Fruit fly (Drosophila melanogaster) whole organism, wandering third instar larva: ENCODE results near the gene CG15914.

Experiments
- Dif ChIP-seq: fragments of 200-275, 200-300 bp; sonication (Bioruptor generic); optimal IDR thresholded peaks from 2 replicates; lab custom pipeline; 2018; ENCODE audit warnings: missing biosample characterization, missing genetic modification characterization; ENCODE audit not compliant: partially characterized antibody
- HLH106 ChIP-seq: fragments of 200-800 bp; optimal IDR thresholded peaks from 3 replicates; lab custom pipeline; 2019; ENCODE audit warnings: missing biosample characterization, mild to moderate bottlenecking, missing genetic modification characterization, moderate library complexity
- Hr78 ChIP-seq: fragments of >200 bp; optimal IDR thresholded peaks from 2 replicates; lab custom pipeline; 2017; ENCODE audit warnings: missing biosample characterization, missing genetic modification characterization
- Hr83 ChIP-seq: fragments of 200-300 bp; sonication (Bioruptor generic); optimal IDR thresholded peaks from 2 replicates; lab custom pipeline; 2016; ENCODE audit warnings: missing biosample characterization, mild to moderate bottlenecking, missing genetic modification characterization, moderate library complexity; ENCODE audit not compliant: poor library complexity, severe bottlenecking
- OdsH ChIP-seq: fragments of 200-800 bp; sonication (Bioruptor generic); optimal IDR thresholded peaks from 2 replicates; lab custom pipeline; 2016; ENCODE audit warnings: missing biosample characterization, mild to moderate bottlenecking, missing genetic modification characterization
- Rel ChIP-seq, 2 experiments: fragments of 200-800 bp; sonication (Bioruptor generic) in 1 of 2; optimal IDR thresholded peaks; 2 replicates in 1 of 2; 3 replicates in 1 of 2; lab custom pipeline; 2016 to 2019; ENCODE audit warnings: mild to moderate bottlenecking in 2 of 2, missing biosample characterization in 2 of 2, missing genetic modification characterization in 2 of 2, moderate library complexity in 1 of 2
- Vsx2 ChIP-seq: fragments of 200-300, 225-300 bp; sonication (Bioruptor generic); optimal IDR thresholded peaks from 2 replicates; lab custom pipeline; 2018; ENCODE audit warnings: missing biosample characterization, missing genetic modification characterization; ENCODE audit not compliant: partially characterized antibody
- brk ChIP-seq: fragments of 200-800 bp; sonication (Bioruptor generic); optimal IDR thresholded peaks from 2 replicates; lab custom pipeline; 2016; ENCODE audit warnings: missing biosample characterization, mild to moderate bottlenecking, missing genetic modification characterization
- h ChIP-seq: fragments of 200-800 bp; sonication (Bioruptor generic); optimal IDR thresholded peaks from 3 replicates; lab custom pipeline; 2016; ENCODE audit warnings: missing biosample characterization, mild to moderate bottlenecking, missing genetic modification characterization
- lola ChIP-seq: fragments of >200 bp; optimal IDR thresholded peaks from 2 replicates; lab custom pipeline; 2017; ENCODE audit warnings: missing biosample characterization, missing genetic modification characterization
- psq ChIP-seq: fragments of 200-800 bp; sonication (Bioruptor generic); optimal IDR thresholded peaks from 3 replicates; lab custom pipeline; 2017; ENCODE audit warnings: missing biosample characterization, mild to moderate bottlenecking, missing genetic modification characterization, moderate library complexity
- usp ChIP-seq: fragments of >200 bp; optimal IDR thresholded peaks from 2 replicates; lab custom pipeline; 2017; ENCODE audit warnings: missing biosample characterization, missing genetic modification characterization
- woc ChIP-seq: sonication (Bioruptor generic); optimal IDR thresholded peaks from 2 replicates; lab custom pipeline; 2016; ENCODE audit warnings: missing biosample characterization, mild to moderate bottlenecking, missing genetic modification characterization

CG15914 gene

DNA sequence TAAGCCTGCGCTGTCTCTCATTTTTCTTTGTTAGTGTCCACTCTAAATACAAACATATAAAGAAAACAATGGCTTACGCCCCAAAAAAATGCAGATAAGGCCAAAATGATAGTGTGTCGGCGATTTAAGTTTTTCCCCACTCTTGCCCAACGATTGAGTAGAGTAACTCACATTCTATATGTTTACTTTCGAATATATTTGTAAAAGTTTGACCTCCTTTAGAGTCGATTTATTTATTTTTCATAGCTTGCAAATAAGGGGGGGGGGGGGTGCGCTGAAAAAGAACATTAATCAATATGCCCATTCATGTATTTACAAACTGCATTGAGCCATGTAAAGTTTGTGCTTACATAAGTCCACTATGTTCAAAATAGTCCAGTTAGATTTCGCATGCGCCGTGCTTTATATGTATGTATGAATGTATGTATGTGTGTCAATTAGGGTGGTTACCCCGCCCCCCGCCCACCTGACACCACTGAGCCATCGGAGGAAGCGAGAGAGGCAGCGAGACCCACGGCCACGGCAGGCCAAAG lies 40.6 kb downstream of the CG15914 start:
- TF ChIP-seq Hr78 (GFP tag; lab: Kevin White, UChicago) (no peak), usp (GFP tag; lab: Kevin White, UChicago) (no peak), Vsx2 (GFP tag; lab: Kevin White, UChicago) (no peak), Dif (GFP tag; lab: Kevin White, UChicago) (no peak), psq (GFP tag; lab: Kevin White, UChicago) (no peak), OdsH (no peak), Rel (GFP tag; optimal IDR thresholded peaks at IDR 0.05; lab: Kevin White, UChicago) (no peak), Rel (tag; optimal IDR thresholded peaks at IDR 0.05; lab: Kevin White, UChicago) (no peak), brk (GFP tag; lab: Kevin White, UChicago) (no peak), Hr83 (GFP tag; lab: Kevin White, UChicago) (no peak), lola (no peak), woc (GFP tag; lab: Kevin White, UChicago) (no peak), h (GFP tag; lab: Kevin White, UChicago) (no peak), HLH106 (tag; lab: Kevin White, UChicago) (no peak)
